Fruit fly (Drosophila melanogaster): ENCODE data around the gene CG42751.
A peak's percentile ranks its signal among the peaks of the same experiment; 100 is the strongest.

The CG42751 gene

dm6 chr2L:11813665-11814087 lies 39.6 kb upstream of the CG42751 start, which contains the start of gene CycY:
Gene CycY (minus strand): TSS chr2L:11813780.
- TF ChIP-seq brk (GFP tag; optimal IDR thresholded peaks at IDR 0.05) (peak; percentile 63), foxo (GFP tag; optimal IDR thresholded peaks at IDR 0.05) (peak in 1 of 2 experiments; percentile 11), Sp1 (GFP tag; optimal IDR thresholded peaks at IDR 0.05) (peak; percentile 3), HLH106 (tag; optimal IDR thresholded peaks at IDR 0.05) (peak; percentile 5), Dif (GFP tag; optimal IDR thresholded peaks at IDR 0.05; ENCODE audit: partially characterized antibody) (no peak), Mio (GFP tag; optimal IDR thresholded peaks at IDR 0.05) (no peak), Hnf4 (GFP tag; optimal IDR thresholded peaks at IDR 0.05) (no peak)

- TF ChIP-seq Vsx2 (GFP tag; optimal IDR thresholded peaks at IDR 0.05; ENCODE audit: partially characterized antibody) (no peak), brk (GFP tag; optimal IDR thresholded peaks at IDR 0.05) (no peak), OdsH (GFP tag; optimal IDR thresholded peaks at IDR 0.05) (no peak), tai (GFP tag; optimal IDR thresholded peaks at IDR 0.05) (no peak), CG32264 (GFP tag; optimal IDR thresholded peaks at IDR 0.05) (no peak), lola (GFP tag; optimal IDR thresholded peaks at IDR 0.05) (no peak), GATAd (GFP tag; optimal IDR thresholded peaks at IDR 0.05) (no peak), Mio (GFP tag; optimal IDR thresholded peaks at IDR 0.05) (no peak), ey (GFP tag; optimal IDR thresholded peaks at IDR 0.05) (no peak), Dfd (GFP tag; optimal IDR thresholded peaks at IDR 0.05) (no peak), br (GFP tag; optimal IDR thresholded peaks at IDR 0.05) (peak; percentile 13), woc (GFP tag; optimal IDR thresholded peaks at IDR 0.05) (no peak), Abd-B (GFP tag; optimal IDR thresholded peaks at IDR 0.05) (no peak), foxo (GFP tag; optimal IDR thresholded peaks at IDR 0.05) (no peak), usp (GFP tag; optimal IDR thresholded peaks at IDR 0.05) (no peak), Myc (optimal IDR thresholded peaks at IDR 0.05) (no peak), Dif (GFP tag; optimal IDR thresholded peaks at IDR 0.05; ENCODE audit: partially characterized antibody) (no peak), h (GFP tag; optimal IDR thresholded peaks at IDR 0.05) (peak; percentile 41), Rel (GFP tag; optimal IDR thresholded peaks at IDR 0.05) (no peak), Rel (tag; optimal IDR thresholded peaks at IDR 0.05) (no peak), Sp1 (GFP tag; optimal IDR thresholded peaks at IDR 0.05) (no peak), dmrt93B (GFP tag; optimal IDR thresholded peaks at IDR 0.05) (peak; percentile 54), fru (GFP tag; optimal IDR thresholded peaks at IDR 0.05) (no peak), Hnf4 (GFP tag; optimal IDR thresholded peaks at IDR 0.05) (no peak), N (GFP tag; optimal IDR thresholded peaks at IDR 0.05) (no peak), sage (GFP tag; optimal IDR thresholded peaks at IDR 0.05) (no peak), rgr (GFP tag; optimal IDR thresholded peaks at IDR 0.05) (peak; percentile 44), psq (GFP tag; optimal IDR thresholded peaks at IDR 0.05) (no peak), HLH106 (tag; optimal IDR thresholded peaks at IDR 0.05) (peak; percentile 34), pan (optimal IDR thresholded peaks at IDR 0.05) (no peak), CrebA (GFP tag; optimal IDR thresholded peaks at IDR 0.05; ENCODE audit: borderline replicate concordance) (no peak), Jra (GFP tag; optimal IDR thresholded peaks at IDR 0.05) (no peak), dl (GFP tag; optimal IDR thresholded peaks at IDR 0.05; ENCODE audit: insufficient read depth in 1 of 2, partially characterized antibody in 2 of 2) (no peak), Hr83 (GFP tag; optimal IDR thresholded peaks at IDR 0.05; ENCODE audit: poor library complexity, severe bottlenecking) (peak; percentile 4), jim (GFP tag; optimal IDR thresholded peaks at IDR 0.05) (no peak), dsf (GFP tag; optimal IDR thresholded peaks at IDR 0.05; ENCODE audit: borderline replicate concordance) (no peak), Hr78 (GFP tag; optimal IDR thresholded peaks at IDR 0.05) (no peak), sv (GFP tag; optimal IDR thresholded peaks at IDR 0.05) (peak; percentile 62), CG9705 (GFP tag; optimal IDR thresholded peaks at IDR 0.05) (peak; percentile 53)
Observed at dm6 chr2L:11816376-11816775, 36.9 kb upstream of the CG42751 start.

Data from whole organism, wandering third instar larva.